Worm (Caenorhabditis elegans): ENCODE data around the gene F44D12.19.

ce11 chrIV:10060795-10061194 is 39.4 kb downstream of the F44D12.19 start:
- TF ChIP-seq med-1 (GFP tag; optimal IDR thresholded peaks at IDR 0.05; ENCODE audit: insufficient read depth) (no peak), T22C8.4 (GFP tag; IDR thresholded peaks at IDR 0.05) (no peak), klf-2 (GFP tag; conservative IDR thresholded peaks at IDR 0.05) (no peak), flt-1 (GFP tag; IDR thresholded peaks at IDR 0.05) (no peak), cog-1 (tag; optimal IDR thresholded peaks at IDR 0.05) (no peak), ref-1 (GFP tag; conservative IDR thresholded peaks at IDR 0.05) (no peak), ztf-29 (GFP tag; IDR thresholded peaks at IDR 0.05) (no peak)

Data from whole organism, midembryonic.